Worm (Caenorhabditis elegans) whole organism, young adult: ENCODE data around the gene C40H1.9.

Experiments
- C06A6.2 ChIP-seq: fragments of 200-800 bp; sonication (Bioruptor generic); conservative IDR thresholded peaks from 2 replicates; pipeline ENCODE4 v1.3.6; 2022; ENCODE audit warnings: missing genetic modification characterization, missing compliant biosample characterization
- F57C9.4 ChIP-seq: sonication (generic microtip); optimal IDR thresholded peaks from 2 replicates; lab custom pipeline; 2017; ENCODE audit warnings: mild to moderate bottlenecking, missing genetic modification characterization, missing compliant biosample characterization
- K12H6.12 ChIP-seq: fragments of 200-800 bp; sonication (Bioruptor generic); optimal IDR thresholded peaks from 2 replicates; lab custom pipeline; 2018; ENCODE audit warnings: mild to moderate bottlenecking, missing genetic modification characterization, missing compliant biosample characterization
- aptf-2 ChIP-seq: fragments of 200-800 bp; sonication (Bioruptor generic); conservative IDR thresholded peaks from 2 replicates; pipeline ENCODE4 v1.3.6; 2022; ENCODE audit warnings: missing genetic modification reagents, missing genetic modification characterization, missing compliant biosample characterization
- aptf-3 ChIP-seq: fragments of 200-800 bp; sonication (Bioruptor generic); IDR thresholded peaks from 2 replicates; pipeline ENCODE4 v1.3.6; 2022; ENCODE audit warnings: missing genetic modification characterization, missing compliant biosample characterization
- ceh-27 ChIP-seq: fragments of 200-800 bp; sonication (Bioruptor generic); optimal IDR thresholded peaks from 2 replicates; lab custom pipeline; 2018; ENCODE audit warnings: mild to moderate bottlenecking, missing genetic modification characterization, moderate library complexity, missing compliant biosample characterization
- ceh-40 ChIP-seq: fragments of 200-800 bp; sonication (Bioruptor generic); IDR thresholded peaks from 2 replicates; pipeline ENCODE4 v1.3.6; 2022; ENCODE audit warnings: missing genetic modification characterization, missing compliant biosample characterization
- ceh-79 ChIP-seq: sonication (generic microtip); optimal IDR thresholded peaks from 2 replicates; lab custom pipeline; 2017; ENCODE audit warnings: mild to moderate bottlenecking, missing genetic modification characterization, missing compliant biosample characterization
- ceh-91 ChIP-seq: fragments of 200-800 bp; sonication (Bioruptor generic); IDR thresholded peaks from 2 replicates; pipeline ENCODE4 v1.3.6; 2022; ENCODE audit warnings: missing genetic modification reagents, missing genetic modification characterization, missing compliant biosample characterization
- chd-7 ChIP-seq: sonication (generic microtip); optimal IDR thresholded peaks from 2 replicates; lab custom pipeline; 2016; ENCODE audit warnings: mild to moderate bottlenecking, missing genetic modification characterization, moderate library complexity, missing compliant biosample characterization
- dpff-1 ChIP-seq: sonication (generic microtip); optimal IDR thresholded peaks from 2 replicates; lab custom pipeline; 2017; ENCODE audit warnings: mild to moderate bottlenecking, missing genetic modification characterization, missing compliant biosample characterization
- ekl-4 ChIP-seq: fragments of 200-800 bp; sonication (Bioruptor generic); IDR thresholded peaks from 2 replicates; pipeline ENCODE4 v1.3.6; 2022; ENCODE audit warnings: missing genetic modification reagents, missing genetic modification characterization, missing compliant biosample characterization
- gei-17 ChIP-seq: fragments of 200-800 bp; sonication (Bioruptor generic); optimal IDR thresholded peaks from 2 replicates; lab custom pipeline; 2018; ENCODE audit warnings: mild to moderate bottlenecking, missing genetic modification characterization, missing compliant biosample characterization
- him-1 ChIP-seq: sonication (generic microtip); optimal IDR thresholded peaks from 2 replicates; lab custom pipeline; 2016; ENCODE audit warnings: missing genotype, missing genetic modification reagents, missing genetic modification characterization, missing compliant biosample characterization
- hmg-20 ChIP-seq: fragments of 200-800 bp; sonication (Bioruptor generic); IDR thresholded peaks from 2 replicates; pipeline ENCODE4 v1.3.6; 2022; ENCODE audit warnings: missing genetic modification reagents, missing genetic modification characterization, missing compliant biosample characterization
- let-607 ChIP-seq, 2 experiments: fragments of 200-800 bp in 1 of 2; sonication (Bioruptor generic) in 1 of 2; sonication (generic microtip) in 1 of 2; optimal IDR thresholded peaks; 2 replicates each; lab custom pipeline; 2016 to 2018; ENCODE audit warnings: mild to moderate bottlenecking in 2 of 2, missing compliant biosample characterization in 2 of 2, missing genetic modification characterization in 2 of 2, moderate library complexity in 2 of 2, missing genotype in 1 of 2
- lin-26 ChIP-seq: fragments of 200-800 bp; sonication (Bioruptor generic); IDR thresholded peaks from 2 replicates; pipeline ENCODE4 v1.3.6; 2022; ENCODE audit warnings: missing genetic modification reagents, missing genetic modification characterization, missing compliant biosample characterization
- lin-35 ChIP-seq, 3 experiments: fragments of 150-350 bp in 2 of 3; sonication (generic microtip) in 1 of 3; optimal IDR thresholded peaks; 2 replicates each; lab custom pipeline; 2014 to 2018; ENCODE audit warnings: missing biosample characterization in 3 of 3, missing genetic modification characterization in 3 of 3, missing genetic modification reagents in 3 of 3
- lin-40 ChIP-seq: sonication (generic microtip); optimal IDR thresholded peaks from 2 replicates; lab custom pipeline; 2016; ENCODE audit warnings: missing genetic modification characterization, mild to moderate bottlenecking, missing compliant biosample characterization, missing genotype, missing genetic modification reagents
- lin-54 ChIP-seq: fragments of 200-800 bp; sonication (Bioruptor generic); optimal IDR thresholded peaks from 2 replicates; lab custom pipeline; 2018; ENCODE audit warnings: mild to moderate bottlenecking, missing genetic modification characterization, missing compliant biosample characterization
- lsl-1 ChIP-seq: fragments of 200-800 bp; sonication (Bioruptor generic); optimal IDR thresholded peaks from 2 replicates; lab custom pipeline; 2018; ENCODE audit warnings: mild to moderate bottlenecking, missing genetic modification characterization, moderate library complexity, missing compliant biosample characterization
- madf-3 ChIP-seq: fragments of 200-800 bp; sonication (Bioruptor generic); IDR thresholded peaks from 2 replicates; pipeline ENCODE4 v1.3.6; 2022; ENCODE audit warnings: missing genetic modification reagents, missing genetic modification characterization, missing compliant biosample characterization
- madf-6 ChIP-seq: fragments of 200-800 bp; sonication (Bioruptor generic); IDR thresholded peaks from 2 replicates; pipeline ENCODE4 v1.3.6; 2022; ENCODE audit warnings: missing genetic modification reagents, missing genetic modification characterization, missing compliant biosample characterization
- mcd-1 ChIP-seq: fragments of 200-800 bp; sonication (Bioruptor generic); IDR thresholded peaks from 2 replicates; pipeline ENCODE4 v1.3.6; 2022; ENCODE audit warnings: missing genetic modification reagents, missing genetic modification characterization, missing compliant biosample characterization
- mel-28 ChIP-seq: sonication (generic microtip); optimal IDR thresholded peaks from 2 replicates; lab custom pipeline; 2016; ENCODE audit warnings: borderline replicate concordance, mild to moderate bottlenecking, missing genetic modification characterization, missing compliant biosample characterization
- mes-4 ChIP-seq: sonication (generic microtip); optimal IDR thresholded peaks from 2 replicates; lab custom pipeline; 2016; ENCODE audit warnings: missing genotype, missing genetic modification characterization, missing compliant biosample characterization
- mxl-1 ChIP-seq: sonication (generic microtip); optimal IDR thresholded peaks from 2 replicates; lab custom pipeline; 2016; ENCODE audit warnings: missing genetic modification characterization, missing compliant biosample characterization
- nfya-2 ChIP-seq: fragments of 200-800 bp; sonication (Bioruptor generic); IDR thresholded peaks from 2 replicates; pipeline ENCODE4 v1.3.6; 2022; ENCODE audit warnings: missing genetic modification reagents, missing genetic modification characterization, missing compliant biosample characterization
- rcor-1 ChIP-seq: fragments of 200-800 bp; sonication (Bioruptor generic); IDR thresholded peaks from 2 replicates; pipeline ENCODE4 v1.3.6; 2022; ENCODE audit warnings: missing genetic modification reagents, missing genetic modification characterization, missing compliant biosample characterization
- snpc-4 ChIP-seq, 5 experiments: fragments of 150-350 bp in 1 of 5; sonication (generic microtip) in 4 of 5; optimal IDR thresholded peaks; 2 replicates each; lab custom pipeline; 2014 to 2018; ENCODE audit warnings: missing genetic modification characterization in 5 of 5, missing biosample characterization in 3 of 5, antibody characterized with exemption in 2 of 5, mild to moderate bottlenecking in 2 of 5, missing compliant biosample characterization in 2 of 5, missing genotype in 2 of 5, moderate library complexity in 2 of 5, missing genetic modification reagents in 1 of 5
- xnd-1 ChIP-seq: sonication (generic microtip); optimal IDR thresholded peaks from 2 replicates; lab custom pipeline; 2016; ENCODE audit warnings: missing genotype, missing genetic modification reagents, missing genetic modification characterization, missing compliant biosample characterization
- zfh-2 ChIP-seq: fragments of 200-800 bp; sonication (Bioruptor generic); conservative IDR thresholded peaks from 2 replicates; pipeline ENCODE4 v1.3.6; 2022; ENCODE audit warnings: missing genetic modification reagents, missing genetic modification characterization, missing compliant biosample characterization
- ztf-25 ChIP-seq: fragments of 200-800 bp; sonication (Bioruptor generic); IDR thresholded peaks from 2 replicates; pipeline ENCODE4 v1.3.6; 2022; ENCODE audit warnings: missing genetic modification reagents, missing genetic modification characterization, missing compliant biosample characterization
- ztf-26 ChIP-seq: sonication (generic microtip); optimal IDR thresholded peaks from 2 replicates; lab custom pipeline; 2017; ENCODE audit warnings: missing genetic modification characterization, missing compliant biosample characterization
- ztf-28 ChIP-seq: fragments of 200-800 bp; sonication (Bioruptor generic); IDR thresholded peaks from 2 replicates; pipeline ENCODE4 v1.3.6; 2022; ENCODE audit warnings: missing genetic modification reagents, missing genetic modification characterization, missing compliant biosample characterization

The C40H1.9 gene

ce11 chrIII:9331084-9331564 is 11.4 kb downstream of the C40H1.9 start, which contains the start of gene ufc-1:
Gene ufc-1, plus strand, starts transcription at chrIII:9331514.
- TF ChIP-seq let-607 (tag; optimal IDR thresholded peaks at IDR 0.05; lab: Kevin White, UChicago) (peak; percentile 52 to 86), zfh-2 (no peak), madf-3 (GFP tag; lab: Robert Waterston, UW) (no peak), lsl-1 (GFP tag; lab: Kevin White, UChicago) (peak; percentile 20), mcd-1 (GFP tag; lab: Robert Waterston, UW) (no peak), lin-26 (GFP tag; lab: Robert Waterston, UW) (no peak)

- TF ChIP-seq lin-40 (tag; lab: Kevin White, UChicago) = no peak
Observed at ce11 chrIII:9334174-9334573, 14.4 kb downstream of the C40H1.9 start, which contains the start of gene elo-4. Gene elo-4, minus strand, starts transcription at chrIII:9334274.

ce11 chrIII:9335076-9335475 is 15.3 kb downstream of the C40H1.9 start:
- TF ChIP-seq ceh-91 (GFP tag; lab: Robert Waterston, UW) (no peak), ztf-26 (tag; lab: Kevin White, UChicago) (no peak), aptf-2 (no peak), chd-7 (tag; lab: Kevin White, UChicago) (no peak), C06A6.2 (GFP tag; lab: Robert Waterston, UW) (no peak), hmg-20 (GFP tag; lab: Robert Waterston, UW) (no peak), lin-35 (GFP tag; optimal IDR thresholded peaks at IDR 0.05; lab: Kevin White, UChicago) (no peak), F57C9.4 (tag; lab: Kevin White, UChicago) (no peak), ekl-4 (no peak), ztf-25 (GFP tag; lab: Robert Waterston, UW) (no peak)

- TF ChIP-seq madf-6 (no peak), ceh-27 (GFP tag; lab: Kevin White, UChicago) (no peak), ztf-28 (GFP tag; lab: Robert Waterston, UW) (no peak), him-1 (tag; lab: Kevin White, UChicago) (no peak), let-607 (tag; optimal IDR thresholded peaks at IDR 0.05; lab: Kevin White, UChicago) (no peak), snpc-4 (GFP tag; optimal IDR thresholded peaks at IDR 0.05; lab: Kevin White, UChicago) (no peak), snpc-4 (tag; optimal IDR thresholded peaks at IDR 0.05; lab: Kevin White, UChicago) (no peak), ceh-40 (no peak), ceh-79 (tag; lab: Kevin White, UChicago) (no peak), gei-17 (no peak), mxl-1 (tag; lab: Kevin White, UChicago) (no peak), dpff-1 (tag; lab: Kevin White, UChicago) (no peak), mes-4 (tag; lab: Kevin White, UChicago) (no peak), zfh-2 (no peak)
Observed at ce11 chrIII:9336807-9337206, 17.1 kb downstream of the C40H1.9 start.

- TF ChIP-seq K12H6.12 (no peak), aptf-3 (no peak), rcor-1 (no peak), let-607 (tag; optimal IDR thresholded peaks at IDR 0.05; lab: Kevin White, UChicago) (no peak), C06A6.2 (GFP tag; lab: Robert Waterston, UW) (no peak), xnd-1 (no peak), lin-54 (no peak), lin-35 (GFP tag; optimal IDR thresholded peaks at IDR 0.05; lab: Kevin White, UChicago) (no peak), nfya-2 (no peak), snpc-4 (GFP tag; optimal IDR thresholded peaks at IDR 0.05; lab: Kevin White, UChicago) (no peak), snpc-4 (tag; optimal IDR thresholded peaks at IDR 0.05; lab: Kevin White, UChicago) (no peak), mel-28 (no peak)
Observed at ce11 chrIII:9337968-9338367, 18.2 kb downstream of the C40H1.9 start.
